Worm (Caenorhabditis elegans) whole organism, young adult: Measurements from ENCODE around the gene erg-28.

Experiments
- F37B4.10 ChIP-seq: fragments of 200-800 bp; sonication (Bioruptor generic); IDR thresholded peaks from 2 replicates; pipeline ENCODE4 v1.3.6; 2022; ENCODE audit warnings: missing genetic modification characterization, missing compliant biosample characterization
- ceh-58 ChIP-seq: fragments of 200-800 bp; sonication (Bioruptor generic); IDR thresholded peaks from 2 replicates; pipeline ENCODE4 v1.3.6; 2022; ENCODE audit warnings: missing genetic modification characterization, missing compliant biosample characterization
- hmg-1.2 ChIP-seq: fragments of 200-800 bp; sonication (Bioruptor generic); IDR thresholded peaks from 2 replicates; pipeline ENCODE4 v1.3.6; 2022; ENCODE audit warnings: missing genetic modification reagents, missing genetic modification characterization, missing compliant biosample characterization
- sptf-2 ChIP-seq: fragments of 200-800 bp; sonication (Bioruptor generic); optimal IDR thresholded peaks from 2 replicates; lab custom pipeline; 2018; ENCODE audit warnings: mild to moderate bottlenecking, missing genetic modification characterization, missing compliant biosample characterization
- unc-130 ChIP-seq: sonication (generic microtip); optimal IDR thresholded peaks from 2 replicates; lab custom pipeline; 2016; ENCODE audit warnings: missing genetic modification reagents, missing genetic modification characterization, missing compliant biosample characterization

- TF ChIP-seq F37B4.10 (GFP tag; lab: Robert Waterston, UW), result no peak
- TF ChIP-seq sptf-2, result no peak
- TF ChIP-seq hmg-1.2 (GFP tag; lab: Robert Waterston, UW), result no peak
- TF ChIP-seq ceh-58 (GFP tag; lab: Robert Waterston, UW), result no peak
- TF ChIP-seq unc-130 (GFP tag; lab: Kevin White, UChicago), result no peak
Observed at ce11 chrV:12592379-12592778, 14.8 kb upstream of the erg-28 start, which contains the start of gene C14C10.2.
